Fruit fly (Drosophila melanogaster) whole organism, embryonic: Measurements from ENCODE around the gene Trs23.

Experiments used
- Adf1 ChIP-seq: fragments of 200-800 bp; sonication (Bioruptor generic); IDR thresholded peaks from 2 replicates; pipeline ENCODE4 v1.3.6; 2022; ENCODE audit warnings: missing biosample characterization, missing genetic modification characterization
- Asciz ChIP-seq: fragments of 200-800 bp; sonication (Bioruptor generic); optimal IDR thresholded peaks from 2 replicates; lab custom pipeline; 2017; ENCODE audit warnings: missing biosample characterization, mild to moderate bottlenecking, missing genetic modification characterization, missing genetic modification reagents
- B-H2 ChIP-seq: fragments of 200-800 bp; sonication (Bioruptor generic); optimal IDR thresholded peaks from 2 replicates; lab custom pipeline; 2018; ENCODE audit warnings: missing biosample characterization, mild to moderate bottlenecking, missing genetic modification characterization
- CG10209 ChIP-seq: fragments of 200-800 bp; sonication (Bioruptor generic); optimal IDR thresholded peaks from 3 replicates; lab custom pipeline; 2017; ENCODE audit warnings: missing biosample characterization, mild to moderate bottlenecking, missing genetic modification characterization, missing genetic modification reagents
- CG10366 ChIP-seq: fragments of 200-800 bp; sonication (Bioruptor generic); IDR thresholded peaks from 2 replicates; pipeline ENCODE4 v1.3.6; 2022; ENCODE audit warnings: missing biosample characterization, missing genetic modification characterization
- CG11085 ChIP-seq: fragments of 200-800 bp; sonication (Bioruptor generic); IDR thresholded peaks from 2 replicates; pipeline ENCODE4 v1.3.6; 2022; ENCODE audit warnings: missing biosample characterization, missing genetic modification characterization
- CG11398 ChIP-seq: fragments of 200-800 bp; sonication (Bioruptor generic); optimal IDR thresholded peaks from 2 replicates; lab custom pipeline; 2016; ENCODE audit warnings: missing biosample characterization, missing genetic modification characterization
- CG12744 ChIP-seq: fragments of 200-800 bp; sonication (Bioruptor generic); optimal IDR thresholded peaks from 2 replicates; lab custom pipeline; 2016; ENCODE audit warnings: missing biosample characterization, missing genetic modification characterization
- CG14050 ChIP-seq: fragments of 200-800 bp; sonication (Bioruptor generic); IDR thresholded peaks from 3 replicates; pipeline ENCODE4 v1.3.6; 2022; ENCODE audit warnings: missing biosample characterization, missing genetic modification characterization
- CG14965 ChIP-seq: fragments of 200-800 bp; sonication (Bioruptor generic); optimal IDR thresholded peaks from 2 replicates; lab custom pipeline; 2016; ENCODE audit warnings: missing biosample characterization, missing genetic modification characterization, borderline replicate concordance
- CG15011 ChIP-seq: fragments of 200-800 bp; sonication (Bioruptor generic); optimal IDR thresholded peaks from 3 replicates; lab custom pipeline; 2018; ENCODE audit warnings: missing biosample characterization, mild to moderate bottlenecking, missing genetic modification characterization
- CG15269 ChIP-seq: fragments of 200-800 bp; sonication (Bioruptor generic); optimal IDR thresholded peaks from 2 replicates; lab custom pipeline; 2018; ENCODE audit warnings: missing biosample characterization, mild to moderate bottlenecking, missing genetic modification characterization, moderate library complexity
- CG15479 ChIP-seq: fragments of 200-800 bp; sonication (Bioruptor generic); optimal IDR thresholded peaks from 3 replicates; lab custom pipeline; 2019; ENCODE audit warnings: missing biosample characterization, mild to moderate bottlenecking, missing genetic modification characterization, moderate library complexity
- CG15514 ChIP-seq: fragments of 200-800 bp; sonication (Bioruptor generic); optimal IDR thresholded peaks from 3 replicates; lab custom pipeline; 2017; ENCODE audit warnings: missing biosample characterization, missing genetic modification characterization, mild to moderate bottlenecking, moderate library complexity, missing genetic modification reagents
- CG15601 ChIP-seq: fragments of 200-800 bp; sonication (Bioruptor generic); optimal IDR thresholded peaks from 3 replicates; lab custom pipeline; 2019; ENCODE audit warnings: missing biosample characterization, mild to moderate bottlenecking, missing genetic modification characterization, moderate library complexity
- CG17612 ChIP-seq: fragments of 200-800 bp; sonication (Bioruptor generic); IDR thresholded peaks from 2 replicates; pipeline ENCODE4 v1.3.6; 2022; ENCODE audit warnings: missing biosample characterization, missing genetic modification characterization
- CG2889 ChIP-seq: fragments of 200-800 bp; sonication (Bioruptor generic); IDR thresholded peaks from 3 replicates; pipeline ENCODE4 v1.3.6; 2022; ENCODE audit warnings: missing biosample characterization, missing genetic modification characterization
- CG3065 ChIP-seq: fragments of 200-800 bp; sonication (Bioruptor generic); optimal IDR thresholded peaks from 2 replicates; lab custom pipeline; 2016; ENCODE audit warnings: missing biosample characterization, missing genetic modification characterization
- CG3163 ChIP-seq: fragments of 200-800 bp; sonication (Bioruptor generic); optimal IDR thresholded peaks from 3 replicates; lab custom pipeline; 2016; ENCODE audit warnings: missing biosample characterization, missing genetic modification characterization
- CG3995 ChIP-seq: fragments of 200-800 bp; sonication (Bioruptor generic); optimal IDR thresholded peaks from 3 replicates; lab custom pipeline; 2016; ENCODE audit warnings: missing biosample characterization, missing genetic modification characterization
- CG4328 ChIP-seq: fragments of 200-800 bp; sonication (Bioruptor generic); optimal IDR thresholded peaks from 3 replicates; lab custom pipeline; 2017; ENCODE audit warnings: missing biosample characterization, missing genetic modification reagents, missing genetic modification characterization
- CG5953 ChIP-seq: fragments of 200-800 bp; sonication (Bioruptor generic); IDR thresholded peaks from 2 replicates; pipeline ENCODE4 v1.3.6; 2022; ENCODE audit warnings: missing biosample characterization, missing genetic modification characterization
- CG6272 ChIP-seq: fragments of 200-800 bp; sonication (Bioruptor generic); IDR thresholded peaks from 2 replicates; pipeline ENCODE4 v1.3.6; 2022; ENCODE audit warnings: missing biosample characterization, missing genetic modification characterization
- CG7786 ChIP-seq: fragments of 200-800 bp; sonication (Bioruptor generic); optimal IDR thresholded peaks from 2 replicates; lab custom pipeline; 2016; ENCODE audit warnings: missing biosample characterization, missing genetic modification characterization
- CG8478 ChIP-seq: fragments of >200 bp; optimal IDR thresholded peaks from 2 replicates; lab custom pipeline; 2018
- CG8924 ChIP-seq: fragments of 200-800 bp; optimal IDR thresholded peaks from 3 replicates; lab custom pipeline; 2019; ENCODE audit warnings: missing biosample characterization, mild to moderate bottlenecking, missing genetic modification characterization, moderate library complexity
- CoRest ChIP-seq: fragments of 200-800 bp; sonication (Bioruptor generic); optimal IDR thresholded peaks from 3 replicates; lab custom pipeline; 2018; ENCODE audit warnings: missing biosample characterization, mild to moderate bottlenecking, missing genetic modification characterization, moderate library complexity
- Doc2 ChIP-seq: fragments of 200-800 bp; sonication (Bioruptor generic); IDR thresholded peaks from 2 replicates; pipeline ENCODE4 v1.3.6; 2022; ENCODE audit warnings: missing biosample characterization, missing genetic modification characterization
- Doc3 ChIP-seq: fragments of 200-800 bp; sonication (Bioruptor generic); IDR thresholded peaks from 3 replicates; pipeline ENCODE4 v1.3.6; 2022; ENCODE audit warnings: missing biosample characterization, missing genetic modification characterization; ENCODE audit not compliant: partially characterized antibody
- Dref ChIP-seq: fragments of 200-800 bp; sonication (Bioruptor generic); IDR thresholded peaks from 2 replicates; pipeline ENCODE4 v1.3.6; 2022; ENCODE audit warnings: missing biosample characterization, missing genetic modification characterization
- E2f1 ChIP-seq: fragments of 200-800 bp; sonication (Bioruptor generic); IDR thresholded peaks from 2 replicates; pipeline ENCODE4 v1.3.6; 2022; ENCODE audit warnings: missing biosample characterization, missing genetic modification characterization
- E2f2 ChIP-seq: fragments of 200-800 bp; sonication (Bioruptor generic); IDR thresholded peaks from 2 replicates; pipeline ENCODE4 v1.3.6; 2022; ENCODE audit warnings: missing biosample characterization, missing genetic modification characterization
- Elba2 ChIP-seq: fragments of 200-800 bp; sonication (Bioruptor generic); optimal IDR thresholded peaks from 3 replicates; lab custom pipeline; 2016; ENCODE audit warnings: missing biosample characterization, missing genetic modification characterization
- Hmx ChIP-seq: fragments of 200-800 bp; sonication (Bioruptor generic); optimal IDR thresholded peaks from 2 replicates; lab custom pipeline; 2016; ENCODE audit warnings: missing biosample characterization, missing genetic modification characterization
- Kr ChIP-seq: fragments of 200-800 bp; sonication (Bioruptor generic); optimal IDR thresholded peaks from 2 replicates; lab custom pipeline; 2017; ENCODE audit warnings: missing biosample characterization, mild to moderate bottlenecking, missing genetic modification characterization
- Sox100B ChIP-seq: fragments of 200-800 bp; sonication (Bioruptor generic); optimal IDR thresholded peaks from 3 replicates; lab custom pipeline; 2018; ENCODE audit warnings: missing biosample characterization, mild to moderate bottlenecking, missing genetic modification characterization
- ab ChIP-seq: fragments of 200-800 bp; sonication (Bioruptor generic); optimal IDR thresholded peaks from 2 replicates; lab custom pipeline; 2016; ENCODE audit warnings: missing biosample characterization, missing genetic modification characterization
- dpn ChIP-seq, 2 experiments: fragments of 200-800 bp; sonication (Bioruptor generic); optimal IDR thresholded peaks; 3 replicates each; lab custom pipeline; 2016; ENCODE audit warnings: missing biosample characterization in 2 of 2, missing genetic modification characterization in 2 of 2
- emc ChIP-seq: fragments of 200-800 bp; sonication (Bioruptor generic); optimal IDR thresholded peaks from 2 replicates; lab custom pipeline; 2016; ENCODE audit warnings: missing biosample characterization, missing genetic modification characterization
- fd3F ChIP-seq: fragments of 200-800 bp; sonication (Bioruptor generic); optimal IDR thresholded peaks from 2 replicates; lab custom pipeline; 2018; ENCODE audit warnings: missing biosample characterization, mild to moderate bottlenecking, missing genetic modification characterization, moderate library complexity
- gro ChIP-seq: fragments of 200-800 bp; sonication (Bioruptor generic); optimal IDR thresholded peaks from 2 replicates; lab custom pipeline; 2016; ENCODE audit warnings: missing biosample characterization, missing genetic modification characterization
- h ChIP-seq: fragments of >200 bp; optimal IDR thresholded peaks from 2 replicates; lab custom pipeline; 2017
- luna ChIP-seq: fragments of 200-800 bp; sonication (Bioruptor generic); optimal IDR thresholded peaks from 2 replicates; lab custom pipeline; 2016; ENCODE audit warnings: missing biosample characterization, missing genetic modification characterization
- maf-S ChIP-seq: fragments of 200-800 bp; sonication (Bioruptor generic); optimal IDR thresholded peaks from 2 replicates; lab custom pipeline; 2016; ENCODE audit warnings: missing biosample characterization, missing genetic modification characterization
- nerfin-2 ChIP-seq: fragments of 200-800 bp; sonication (Bioruptor generic); IDR thresholded peaks from 2 replicates; pipeline ENCODE4 v1.3.6; 2022; ENCODE audit warnings: missing biosample characterization, missing genetic modification characterization; ENCODE audit not compliant: partially characterized antibody
- peb ChIP-seq: fragments of 200-800 bp; sonication (Bioruptor generic); IDR thresholded peaks from 2 replicates; pipeline ENCODE4 v1.3.6; 2022; ENCODE audit warnings: missing biosample characterization, missing genetic modification characterization
- pum ChIP-seq: fragments of 200-800 bp; sonication (Bioruptor generic); optimal IDR thresholded peaks from 2 replicates; lab custom pipeline; 2016; ENCODE audit warnings: missing biosample characterization, missing genetic modification characterization
- ranshi ChIP-seq: fragments of 200-800 bp; sonication (Bioruptor generic); IDR thresholded peaks from 2 replicates; pipeline ENCODE4 v1.3.6; 2022; ENCODE audit warnings: missing biosample characterization, missing genetic modification characterization
- row ChIP-seq: fragments of 200-800 bp; sonication (Bioruptor generic); IDR thresholded peaks from 3 replicates; pipeline ENCODE4 v1.3.6; 2022; ENCODE audit warnings: missing biosample characterization, missing genetic modification characterization
- scrt ChIP-seq: fragments of 200-800 bp; sonication (Bioruptor generic); optimal IDR thresholded peaks from 2 replicates; lab custom pipeline; 2018; ENCODE audit warnings: missing biosample characterization, mild to moderate bottlenecking, missing genetic modification characterization, moderate library complexity
- slp2 ChIP-seq: fragments of 200-800 bp; sonication (Bioruptor generic); optimal IDR thresholded peaks from 2 replicates; lab custom pipeline; 2016; ENCODE audit warnings: missing biosample characterization, missing genetic modification characterization
- sug ChIP-seq: fragments of 200-800 bp; optimal IDR thresholded peaks from 2 replicates; lab custom pipeline; 2019; ENCODE audit warnings: missing biosample characterization, mild to moderate bottlenecking, missing genetic modification characterization, moderate library complexity
- vfl ChIP-seq: fragments of 200-800 bp; sonication (Bioruptor generic); optimal IDR thresholded peaks from 2 replicates; lab custom pipeline; 2016; ENCODE audit warnings: missing biosample characterization, missing genetic modification characterization
- yki ChIP-seq: fragments of >200 bp; optimal IDR thresholded peaks from 3 replicates; lab custom pipeline; 2018

Gene Trs23

dm6 chr2L:8732702-8733101 lies 46.7 kb downstream of the Trs23 start (continued):
- TF ChIP-seq nerfin-2 (GFP tag; lab: Robert Waterston, UW) (no peak), Sox100B (GFP tag; lab: Kevin White, UChicago) (peak; percentile 8), CG4328 (GFP tag; lab: Kevin White, UChicago) (no peak), CG6272 (GFP tag; lab: Robert Waterston, UW) (no peak; the same call in 1 of the 2 replicates), CG14965 (GFP tag; lab: Kevin White, UChicago) (no peak), peb (GFP tag; lab: Robert Waterston, UW) (no peak), emc (GFP tag; lab: Kevin White, UChicago) (no peak), CG15011 (GFP tag; lab: Kevin White, UChicago) (no peak), CoRest (tag; lab: Kevin White, UChicago) (no peak), gro (GFP tag; lab: Kevin White, UChicago) (no peak), maf-S (no peak), CG3163 (no peak), dpn (GFP tag; optimal IDR thresholded peaks at IDR 0.05; lab: Kevin White, UChicago) (peak; percentile 20 to 35), CG8478 (lab: Kevin White, UChicago) (no peak), CG5953 (GFP tag; lab: Robert Waterston, UW) (no peak), scrt (GFP tag; lab: Kevin White, UChicago) (no peak), CG8924 (no peak), ranshi (0 out of 2 replicates have a peak, but pooled peaks have one; percentile 14), CG15269 (tag; lab: Kevin White, UChicago) (peak; percentile 29), ab (GFP tag; lab: Kevin White, UChicago) (no peak), Doc3 (GFP tag; lab: Robert Waterston, UW) (no peak), CG15514 (GFP tag; lab: Kevin White, UChicago) (no peak), fd3F (GFP tag; lab: Kevin White, UChicago) (no peak), CG12744 (GFP tag; lab: Kevin White, UChicago) (no peak), B-H2 (GFP tag; lab: Kevin White, UChicago) (no peak), CG10209 (GFP tag; lab: Kevin White, UChicago) (no peak), CG11085 (GFP tag; lab: Robert Waterston, UW) (no peak), CG10366 (GFP tag; lab: Robert Waterston, UW) (no peak), CG17612 (no peak), CG15479 (GFP tag; lab: Kevin White, UChicago) (no peak), CG15601 (tag; lab: Kevin White, UChicago) (no peak), Adf1 (GFP tag; lab: Robert Waterston, UW) (no peak), E2f2 (GFP tag; lab: Robert Waterston, UW) (no peak; the same call in 1 of the 2 replicates), slp2 (no peak), pum (GFP tag; lab: Kevin White, UChicago) (no peak), luna (no peak), Elba2 (GFP tag; lab: Kevin White, UChicago) (no peak), Doc2 (GFP tag; lab: Robert Waterston, UW) (no peak), CG3065 (GFP tag; lab: Kevin White, UChicago) (no peak), E2f1 (0 out of 2 replicates have a peak, but pooled peaks have one; percentile 22), row (peak; percentile 70), h (no peak), CG2889 (no peak), CG11398 (GFP tag; lab: Kevin White, UChicago) (no peak), yki (lab: Kevin White, UChicago) (no peak), vfl (GFP tag; lab: Kevin White, UChicago) (no peak), CG14050 (GFP tag; lab: Robert Waterston, UW) (no peak), Asciz (GFP tag; lab: Kevin White, UChicago) (no peak), sug (tag; lab: Kevin White, UChicago) (no peak), Kr (GFP tag; lab: Kevin White, UChicago) (no peak), Hmx (no peak), CG7786 (GFP tag; lab: Kevin White, UChicago) (no peak), CG3995 (GFP tag; lab: Kevin White, UChicago) (no peak), Dref (GFP tag; lab: Robert Waterston, UW) (no peak)
